Worm (Caenorhabditis elegans) whole organism, young adult: Measurements from ENCODE around the gene Y54G2A.36.

Experiments used
- C06A6.2 ChIP-seq: fragments of 200-800 bp; sonication (Bioruptor generic); conservative IDR thresholded peaks from 2 replicates; pipeline ENCODE4 v1.3.6; 2022; ENCODE audit warnings: missing genetic modification characterization, missing compliant biosample characterization
- C17E4.6 ChIP-seq: fragments of 200-800 bp; sonication (Bioruptor generic); IDR thresholded peaks from 2 replicates; pipeline ENCODE4 v1.3.6; 2022; ENCODE audit warnings: missing genetic modification reagents, missing genetic modification characterization, missing compliant biosample characterization
- D2030.7 ChIP-seq: fragments of 200-800 bp; sonication (Bioruptor generic); IDR thresholded peaks from 2 replicates; pipeline ENCODE4 v1.3.6; 2022; ENCODE audit warnings: missing genetic modification reagents, missing genetic modification characterization, missing compliant biosample characterization
- F49E8.2 ChIP-seq: sonication (generic microtip); optimal IDR thresholded peaks from 3 replicates; lab custom pipeline; 2017; ENCODE audit warnings: missing genetic modification characterization, mild to moderate bottlenecking, missing compliant biosample characterization, antibody characterized with exemption, moderate library complexity; ENCODE audit not compliant: insufficient read depth
- F57A8.1 ChIP-seq: fragments of 200-800 bp; sonication (Bioruptor generic); optimal IDR thresholded peaks from 2 replicates; lab custom pipeline; 2018; ENCODE audit warnings: mild to moderate bottlenecking, missing genetic modification characterization, moderate library complexity, missing compliant biosample characterization
- K11D2.4 ChIP-seq: fragments of 200-800 bp; sonication (Bioruptor generic); IDR thresholded peaks from 2 replicates; pipeline ENCODE4 v1.3.6; 2022; ENCODE audit warnings: missing genetic modification reagents, missing genetic modification characterization, missing compliant biosample characterization
- Y53G8AR.9 ChIP-seq: fragments of 200-800 bp; sonication (Bioruptor generic); conservative IDR thresholded peaks from 2 replicates; pipeline ENCODE4 v1.3.6; 2022; ENCODE audit warnings: missing genetic modification reagents, missing genetic modification characterization, missing compliant biosample characterization
- Y56A3A.18 ChIP-seq: fragments of 200-800 bp; sonication (Bioruptor generic); IDR thresholded peaks from 2 replicates; pipeline ENCODE4 v1.3.6; 2022; ENCODE audit warnings: missing genetic modification reagents, missing genetic modification characterization, missing compliant biosample characterization
- Y79H2A.3 ChIP-seq: fragments of 200-800 bp; sonication (Bioruptor generic); conservative IDR thresholded peaks from 2 replicates; pipeline ENCODE4 v1.3.6; 2022; ENCODE audit warnings: missing genetic modification reagents, missing genetic modification characterization, missing compliant biosample characterization
- aptf-2 ChIP-seq: fragments of 200-800 bp; sonication (Bioruptor generic); conservative IDR thresholded peaks from 2 replicates; pipeline ENCODE4 v1.3.6; 2022; ENCODE audit warnings: missing genetic modification reagents, missing genetic modification characterization, missing compliant biosample characterization
- attf-3 ChIP-seq: fragments of 200-800 bp; sonication (Bioruptor generic); conservative IDR thresholded peaks from 2 replicates; pipeline ENCODE4 v1.3.6; 2022; ENCODE audit warnings: missing genetic modification reagents, missing genetic modification characterization, missing compliant biosample characterization
- ccch-3 ChIP-seq: fragments of 200-800 bp; sonication (Bioruptor generic); optimal IDR thresholded peaks from 2 replicates; lab custom pipeline; 2018; ENCODE audit warnings: mild to moderate bottlenecking, missing genetic modification characterization, missing compliant biosample characterization
- cebp-2 ChIP-seq: fragments of 200-800 bp; sonication (Bioruptor generic); IDR thresholded peaks from 2 replicates; pipeline ENCODE4 v1.3.6; 2022; ENCODE audit warnings: missing genetic modification characterization, missing compliant biosample characterization
- ceh-100 ChIP-seq: fragments of 200-800 bp; sonication (Bioruptor generic); IDR thresholded peaks from 2 replicates; pipeline ENCODE4 v1.3.6; 2022; ENCODE audit warnings: missing genetic modification reagents, missing genetic modification characterization, missing compliant biosample characterization
- ceh-27 ChIP-seq: fragments of 200-800 bp; sonication (Bioruptor generic); optimal IDR thresholded peaks from 2 replicates; lab custom pipeline; 2018; ENCODE audit warnings: mild to moderate bottlenecking, missing genetic modification characterization, moderate library complexity, missing compliant biosample characterization
- ceh-40 ChIP-seq: fragments of 200-800 bp; sonication (Bioruptor generic); IDR thresholded peaks from 2 replicates; pipeline ENCODE4 v1.3.6; 2022; ENCODE audit warnings: missing genetic modification characterization, missing compliant biosample characterization
- ceh-58 ChIP-seq: fragments of 200-800 bp; sonication (Bioruptor generic); IDR thresholded peaks from 2 replicates; pipeline ENCODE4 v1.3.6; 2022; ENCODE audit warnings: missing genetic modification characterization, missing compliant biosample characterization
- chd-7 ChIP-seq: sonication (generic microtip); optimal IDR thresholded peaks from 2 replicates; lab custom pipeline; 2016; ENCODE audit warnings: mild to moderate bottlenecking, missing genetic modification characterization, moderate library complexity, missing compliant biosample characterization
- egl-18 ChIP-seq: fragments of 200-800 bp; sonication (Bioruptor generic); IDR thresholded peaks from 2 replicates; pipeline ENCODE4 v1.3.6; 2022; ENCODE audit warnings: missing genetic modification reagents, missing genetic modification characterization, missing compliant biosample characterization
- egl-44 ChIP-seq: fragments of 200-800 bp; sonication (Bioruptor generic); IDR thresholded peaks from 2 replicates; pipeline ENCODE4 v1.3.6; 2022; ENCODE audit warnings: missing genetic modification reagents, missing genetic modification characterization, missing compliant biosample characterization
- egrh-3 ChIP-seq: fragments of 200-800 bp; sonication (Bioruptor generic); IDR thresholded peaks from 2 replicates; pipeline ENCODE4 v1.3.6; 2022; ENCODE audit warnings: missing genetic modification reagents, missing genetic modification characterization, missing compliant biosample characterization
- ekl-4 ChIP-seq: fragments of 200-800 bp; sonication (Bioruptor generic); IDR thresholded peaks from 2 replicates; pipeline ENCODE4 v1.3.6; 2022; ENCODE audit warnings: missing genetic modification reagents, missing genetic modification characterization, missing compliant biosample characterization
- ets-4 ChIP-seq: fragments of 200-800 bp; sonication (Bioruptor generic); optimal IDR thresholded peaks from 2 replicates; lab custom pipeline; 2018; ENCODE audit warnings: mild to moderate bottlenecking, missing genetic modification characterization, missing compliant biosample characterization
- hlh-12 ChIP-seq: sonication (generic microtip); optimal IDR thresholded peaks from 2 replicates; lab custom pipeline; 2016; ENCODE audit warnings: missing genetic modification characterization, missing compliant biosample characterization
- hsf-1 ChIP-seq: fragments of 200-800 bp; sonication (Bioruptor generic); IDR thresholded peaks from 2 replicates; pipeline ENCODE4 v1.3.6; 2022; ENCODE audit warnings: missing genetic modification reagents, missing genetic modification characterization, missing compliant biosample characterization
- lin-26 ChIP-seq: fragments of 200-800 bp; sonication (Bioruptor generic); IDR thresholded peaks from 2 replicates; pipeline ENCODE4 v1.3.6; 2022; ENCODE audit warnings: missing genetic modification reagents, missing genetic modification characterization, missing compliant biosample characterization
- lsl-1 ChIP-seq: fragments of 200-800 bp; sonication (Bioruptor generic); optimal IDR thresholded peaks from 2 replicates; lab custom pipeline; 2018; ENCODE audit warnings: mild to moderate bottlenecking, missing genetic modification characterization, moderate library complexity, missing compliant biosample characterization
- madf-3 ChIP-seq: fragments of 200-800 bp; sonication (Bioruptor generic); IDR thresholded peaks from 2 replicates; pipeline ENCODE4 v1.3.6; 2022; ENCODE audit warnings: missing genetic modification reagents, missing genetic modification characterization, missing compliant biosample characterization
- madf-6 ChIP-seq: fragments of 200-800 bp; sonication (Bioruptor generic); IDR thresholded peaks from 2 replicates; pipeline ENCODE4 v1.3.6; 2022; ENCODE audit warnings: missing genetic modification reagents, missing genetic modification characterization, missing compliant biosample characterization
- nhr-179 ChIP-seq: sonication (generic microtip); optimal IDR thresholded peaks from 2 replicates; lab custom pipeline; 2016; ENCODE audit warnings: mild to moderate bottlenecking, missing genetic modification characterization, missing compliant biosample characterization
- nhr-80 ChIP-seq: sonication (generic microtip); optimal IDR thresholded peaks from 2 replicates; lab custom pipeline; 2016; ENCODE audit warnings: missing genetic modification characterization, missing compliant biosample characterization
- rcor-1 ChIP-seq: fragments of 200-800 bp; sonication (Bioruptor generic); IDR thresholded peaks from 2 replicates; pipeline ENCODE4 v1.3.6; 2022; ENCODE audit warnings: missing genetic modification reagents, missing genetic modification characterization, missing compliant biosample characterization
- sea-2 ChIP-seq: fragments of 200-800 bp; sonication (Bioruptor generic); IDR thresholded peaks from 2 replicates; pipeline ENCODE4 v1.3.6; 2022; ENCODE audit warnings: missing genetic modification characterization, missing compliant biosample characterization
- snpc-4 ChIP-seq, 5 experiments: fragments of 150-350 bp in 1 of 5; sonication (generic microtip) in 4 of 5; optimal IDR thresholded peaks; 2 replicates each; lab custom pipeline; 2014 to 2018; ENCODE audit warnings: missing genetic modification characterization in 5 of 5, missing biosample characterization in 3 of 5, antibody characterized with exemption in 2 of 5, mild to moderate bottlenecking in 2 of 5, missing compliant biosample characterization in 2 of 5, missing genotype in 2 of 5, moderate library complexity in 2 of 5, missing genetic modification reagents in 1 of 5
- unc-62 ChIP-seq: fragments of 150-350 bp; optimal IDR thresholded peaks from 2 replicates; lab custom pipeline; 2014; ENCODE audit warnings: missing biosample characterization, missing genetic modification reagents, missing genetic modification characterization
- zfh-2 ChIP-seq: fragments of 200-800 bp; sonication (Bioruptor generic); conservative IDR thresholded peaks from 2 replicates; pipeline ENCODE4 v1.3.6; 2022; ENCODE audit warnings: missing genetic modification reagents, missing genetic modification characterization, missing compliant biosample characterization
- ztf-25 ChIP-seq: fragments of 200-800 bp; sonication (Bioruptor generic); IDR thresholded peaks from 2 replicates; pipeline ENCODE4 v1.3.6; 2022; ENCODE audit warnings: missing genetic modification reagents, missing genetic modification characterization, missing compliant biosample characterization
- ztf-26 ChIP-seq: sonication (generic microtip); optimal IDR thresholded peaks from 2 replicates; lab custom pipeline; 2017; ENCODE audit warnings: missing genetic modification characterization, missing compliant biosample characterization
- ztf-28 ChIP-seq: fragments of 200-800 bp; sonication (Bioruptor generic); IDR thresholded peaks from 2 replicates; pipeline ENCODE4 v1.3.6; 2022; ENCODE audit warnings: missing genetic modification reagents, missing genetic modification characterization, missing compliant biosample characterization
- ztf-6 ChIP-seq: fragments of 200-800 bp; sonication (Bioruptor generic); IDR thresholded peaks from 2 replicates; pipeline ENCODE4 v1.3.6; 2022; ENCODE audit warnings: missing genetic modification reagents, missing genetic modification characterization, missing compliant biosample characterization

Gene Y54G2A.36

ce11 chrIV:2897644-2898160 is at the start of gene Y54G2A.36:
Gene Y54G2A.36 (plus strand): TSS chrIV:2897694.
- TF ChIP-seq madf-3 (GFP tag; lab: Robert Waterston, UW) (0 out of 2 replicates have a peak, but pooled peaks have one; percentile 55), ceh-40 (GFP tag; lab: Robert Waterston, UW) (no peak), K11D2.4 (no peak), C17E4.6 (GFP tag; lab: Robert Waterston, UW) (0 out of 2 replicates have a peak, but pooled peaks have one; percentile 26), ztf-25 (GFP tag; lab: Robert Waterston, UW) (0 out of 2 replicates have a peak, but pooled peaks have one; percentile 35), egl-44 (GFP tag; lab: Robert Waterston, UW) (no peak), ekl-4 (GFP tag; lab: Robert Waterston, UW) (peak; percentile 41; the same call in 1 of the 2 replicates), madf-6 (GFP tag; lab: Robert Waterston, UW) (peak; percentile 36; the same call in 1 of the 2 replicates), Y56A3A.18 (GFP tag; lab: Robert Waterston, UW) (no peak), hsf-1 (GFP tag; lab: Robert Waterston, UW) (peak; percentile 58; the same call in 1 of the 2 replicates), ccch-3 (GFP tag; lab: Kevin White, UChicago) (no peak), ceh-27 (GFP tag; lab: Kevin White, UChicago) (no peak), nhr-80 (no peak), cebp-2 (GFP tag; lab: Robert Waterston, UW) (no peak), snpc-4 (GFP tag; optimal IDR thresholded peaks at IDR 0.05; lab: Kevin White, UChicago) (no peak), snpc-4 (tag; optimal IDR thresholded peaks at IDR 0.05; lab: Kevin White, UChicago) (no peak), rcor-1 (GFP tag; lab: Robert Waterston, UW) (peak; percentile 19; the same call in 1 of the 2 replicates), F49E8.2 (peak; percentile 35), F57A8.1 (GFP tag; lab: Kevin White, UChicago) (no peak), D2030.7 (0 out of 2 replicates have a peak, but pooled peaks have one; percentile 18), Y53G8AR.9 (GFP tag; lab: Robert Waterston, UW) (peak; percentile 18; the same call in 1 of the 2 replicates), lin-26 (0 out of 2 replicates have a peak, but pooled peaks have one; percentile 13), chd-7 (tag; lab: Kevin White, UChicago) (no peak), ztf-26 (tag; lab: Kevin White, UChicago) (no peak), Y79H2A.3 (GFP tag; lab: Robert Waterston, UW) (peak; percentile 95), lsl-1 (no peak)

ce11 chrIV:2849269-2849668 is 48.2 kb upstream of the Y54G2A.36 start:
- TF ChIP-seq cebp-2 (GFP tag; lab: Robert Waterston, UW) (0 out of 2 replicates have a peak, but pooled peaks have one; percentile 26), zfh-2 (GFP tag; lab: Robert Waterston, UW) (peak; percentile 64), D2030.7 (no peak), snpc-4 (GFP tag; optimal IDR thresholded peaks at IDR 0.05; lab: Kevin White, UChicago) (no peak), snpc-4 (tag; optimal IDR thresholded peaks at IDR 0.05; lab: Kevin White, UChicago) (peak in 1 of 4 experiments; percentile 78), attf-3 (no peak), ztf-6 (GFP tag; lab: Robert Waterston, UW) (no peak)

ce11 chrIV:2850586-2850985 is 46.9 kb upstream of the Y54G2A.36 start, which contains the start of gene clec-85:
Gene clec-85 (plus strand): TSS chrIV:2850886.
- TF ChIP-seq ztf-6 (GFP tag; lab: Robert Waterston, UW): no peak
- no peak for TF ChIP-seq aptf-2 (GFP tag; lab: Robert Waterston, UW)
- no peak for TF ChIP-seq ets-4
- no peak for TF ChIP-seq ztf-28 (GFP tag; lab: Robert Waterston, UW)
- TF ChIP-seq rcor-1 (GFP tag; lab: Robert Waterston, UW): no peak
- no peak for TF ChIP-seq C06A6.2
- no peak for TF ChIP-seq ceh-100
- TF ChIP-seq F49E8.2: no peak
- TF ChIP-seq unc-62 (GFP tag; lab: Kevin White, UChicago): no peak
- TF ChIP-seq egl-18 (GFP tag; lab: Robert Waterston, UW): no peak
- TF ChIP-seq chd-7 (tag; lab: Kevin White, UChicago): no peak
- TF ChIP-seq hlh-12 (tag; lab: Kevin White, UChicago): no peak
- no peak for TF ChIP-seq egrh-3 (GFP tag; lab: Robert Waterston, UW)
- no peak for TF ChIP-seq zfh-2 (GFP tag; lab: Robert Waterston, UW)
- no peak for TF ChIP-seq ceh-58 (GFP tag; lab: Robert Waterston, UW)
- TF ChIP-seq nhr-179: no peak
- TF ChIP-seq sea-2 (GFP tag; lab: Robert Waterston, UW): no peak
